Worm (Caenorhabditis elegans) whole organism, mixed stage, embryonic: Measurements from ENCODE around the gene F26A1.7.

Experiments used
- M03D4.4 ChIP-seq: sonication (generic microtip); optimal IDR thresholded peaks from 2 replicates; lab custom pipeline; 2017; ENCODE audit warnings: mild to moderate bottlenecking, missing genetic modification characterization, missing compliant biosample characterization
- bed-3 ChIP-seq: fragments of 200-800 bp; sonication (Bioruptor generic); optimal IDR thresholded peaks from 3 replicates; lab custom pipeline; 2018; ENCODE audit warnings: mild to moderate bottlenecking, missing genetic modification characterization, moderate library complexity, missing compliant biosample characterization
- ceh-39 ChIP-seq: fragments of 150-350 bp; optimal IDR thresholded peaks from 2 replicates; lab custom pipeline; 2014; ENCODE audit warnings: missing biosample characterization, missing genetic modification characterization
- ceh-43 ChIP-seq: fragments of 200-800 bp; sonication (Bioruptor generic); optimal IDR thresholded peaks from 2 replicates; lab custom pipeline; 2018; ENCODE audit warnings: mild to moderate bottlenecking, missing genetic modification characterization, moderate library complexity, missing compliant biosample characterization
- ces-1 ChIP-seq: fragments of 150-350 bp; optimal IDR thresholded peaks from 2 replicates; lab custom pipeline; 2014; ENCODE audit warnings: missing biosample characterization, missing genetic modification reagents, missing genetic modification characterization
- cnd-1 ChIP-seq: fragments of 200-800 bp; sonication (Bioruptor generic); optimal IDR thresholded peaks from 2 replicates; lab custom pipeline; 2018; ENCODE audit warnings: mild to moderate bottlenecking, missing genetic modification characterization, missing compliant biosample characterization
- drap-1 ChIP-seq: fragments of 200-800 bp; sonication (Bioruptor generic); optimal IDR thresholded peaks from 3 replicates; lab custom pipeline; 2018; ENCODE audit warnings: mild to moderate bottlenecking, missing genetic modification characterization, missing compliant biosample characterization
- elt-1 ChIP-seq: sonication (generic microtip); optimal IDR thresholded peaks from 2 replicates; lab custom pipeline; 2017; ENCODE audit warnings: missing genetic modification characterization, mild to moderate bottlenecking, missing compliant biosample characterization, antibody characterized with exemption, moderate library complexity, borderline replicate concordance; ENCODE audit not compliant: insufficient read depth
- elt-3 ChIP-seq: fragments of 150-350 bp; optimal IDR thresholded peaks from 2 replicates; lab custom pipeline; 2014; ENCODE audit warnings: missing biosample characterization, missing genetic modification characterization
- flh-1 ChIP-seq: fragments of 200-800 bp; sonication (Bioruptor generic); optimal IDR thresholded peaks from 2 replicates; lab custom pipeline; 2018; ENCODE audit warnings: mild to moderate bottlenecking, missing genetic modification characterization, moderate library complexity, missing compliant biosample characterization
- ham-2 ChIP-seq: fragments of 200-800 bp; sonication (Bioruptor generic); optimal IDR thresholded peaks from 2 replicates; lab custom pipeline; 2018; ENCODE audit warnings: mild to moderate bottlenecking, missing genetic modification characterization, missing compliant biosample characterization
- hlh-1 ChIP-seq: fragments of 150-350 bp; optimal IDR thresholded peaks from 2 replicates; lab custom pipeline; 2014; ENCODE audit warnings: missing biosample characterization, missing genetic modification reagents, missing genetic modification characterization
- lin-13 ChIP-seq: fragments of 150-350 bp; optimal IDR thresholded peaks from 2 replicates; lab custom pipeline; 2014; ENCODE audit warnings: missing biosample characterization, missing genetic modification characterization
- lin-32 ChIP-seq: fragments of 200-800 bp; sonication (Bioruptor generic); optimal IDR thresholded peaks from 2 replicates; lab custom pipeline; 2018; ENCODE audit warnings: mild to moderate bottlenecking, missing genetic modification characterization, missing compliant biosample characterization
- mab-5 ChIP-seq: fragments of 150-350 bp; optimal IDR thresholded peaks from 2 replicates; lab custom pipeline; 2014; ENCODE audit warnings: missing biosample characterization, missing genetic modification characterization
- mep-1 ChIP-seq: fragments of 150-350 bp; optimal IDR thresholded peaks from 2 replicates; lab custom pipeline; 2017; ENCODE audit warnings: missing biosample characterization, missing genetic modification reagents, missing genetic modification characterization, inconsistent platforms
- mls-2 ChIP-seq: sonication (generic microtip); optimal IDR thresholded peaks from 2 replicates; lab custom pipeline; 2016; ENCODE audit warnings: mild to moderate bottlenecking, missing genetic modification characterization, moderate library complexity, missing compliant biosample characterization
- nhr-2 ChIP-seq: fragments of 150-350 bp; optimal IDR thresholded peaks from 2 replicates; lab custom pipeline; 2014; ENCODE audit warnings: missing biosample characterization, missing genetic modification characterization
- nhr-237 ChIP-seq: fragments of 150-350 bp; optimal IDR thresholded peaks from 2 replicates; lab custom pipeline; 2014; ENCODE audit warnings: missing biosample characterization, missing genetic modification characterization
- nhr-28 ChIP-seq: fragments of 150-350 bp; optimal IDR thresholded peaks from 2 replicates; lab custom pipeline; 2014; ENCODE audit warnings: missing biosample characterization, missing genetic modification characterization
- nhr-76 ChIP-seq: sonication (generic microtip); optimal IDR thresholded peaks from 2 replicates; lab custom pipeline; 2017; ENCODE audit warnings: missing biosample characterization, missing genetic modification characterization
- pha-4 ChIP-seq: fragments of 150-350 bp; optimal IDR thresholded peaks from 2 replicates; lab custom pipeline; 2018; ENCODE audit warnings: missing biosample characterization, missing genetic modification reagents, missing genetic modification characterization
- sem-2 ChIP-seq: fragments of 200-800 bp; sonication (Bioruptor generic); optimal IDR thresholded peaks from 2 replicates; lab custom pipeline; 2018; ENCODE audit warnings: mild to moderate bottlenecking, missing genetic modification characterization, missing compliant biosample characterization
- snpc-4 ChIP-seq: fragments of 150-350 bp; optimal IDR thresholded peaks from 2 replicates; lab custom pipeline; 2014; ENCODE audit warnings: missing biosample characterization, missing genetic modification characterization
- sptf-1 ChIP-seq: sonication (generic microtip); optimal IDR thresholded peaks from 2 replicates; lab custom pipeline; 2017; ENCODE audit warnings: mild to moderate bottlenecking, missing genetic modification characterization, moderate library complexity, missing compliant biosample characterization
- tbx-8 ChIP-seq: fragments of 200-800 bp; sonication (Bioruptor generic); optimal IDR thresholded peaks from 2 replicates; lab custom pipeline; 2018; ENCODE audit warnings: mild to moderate bottlenecking, missing genetic modification characterization, moderate library complexity, missing compliant biosample characterization
- unc-120 ChIP-seq: sonication (generic microtip); optimal IDR thresholded peaks from 2 replicates; lab custom pipeline; 2017; ENCODE audit warnings: missing genetic modification characterization, missing compliant biosample characterization; ENCODE audit not compliant: poor library complexity, severe bottlenecking
- unc-39 ChIP-seq: fragments of 150-350 bp; optimal IDR thresholded peaks from 2 replicates; lab custom pipeline; 2014; ENCODE audit warnings: missing biosample characterization, missing genetic modification characterization
- unc-62 ChIP-seq: fragments of 150-350 bp; optimal IDR thresholded peaks from 2 replicates; lab custom pipeline; 2014; ENCODE audit warnings: missing biosample characterization, missing genetic modification reagents, missing genetic modification characterization
- zip-8 ChIP-seq: fragments of 150-350 bp; optimal IDR thresholded peaks from 2 replicates; lab custom pipeline; 2014; ENCODE audit warnings: missing biosample characterization, missing genetic modification characterization
- ztf-11 ChIP-seq: fragments of 150-350 bp; optimal IDR thresholded peaks from 2 replicates; lab custom pipeline; 2014; ENCODE audit warnings: missing biosample characterization, missing genetic modification characterization

The F26A1.7 gene

ce11 chrIII:4829440-4829839, 9.7 kb upstream of the F26A1.7 start, which contains the start of gene F26A1.9:
TSS of gene F26A1.9 (minus strand) at chrIII:4829540.
- TF ChIP-seq elt-1 (tag; lab: Kevin White, UChicago) (no peak), lin-32 (GFP tag; lab: Kevin White, UChicago) (no peak), ceh-39 (tag; lab: Kevin White, UChicago) (no peak), unc-120 (no peak), mep-1 (tag; lab: Kevin White, UChicago) (no peak), lin-13 (tag; lab: Kevin White, UChicago) (no peak), M03D4.4 (tag; lab: Kevin White, UChicago) (no peak), sptf-1 (tag; lab: Kevin White, UChicago) (no peak), bed-3 (GFP tag; lab: Kevin White, UChicago) (no peak), drap-1 (GFP tag; lab: Kevin White, UChicago) (no peak), ceh-43 (GFP tag; lab: Kevin White, UChicago) (no peak), nhr-76 (no peak), nhr-237 (tag; lab: Kevin White, UChicago) (no peak), tbx-8 (no peak), pha-4 (tag; lab: Kevin White, UChicago) (no peak), flh-1 (no peak), sem-2 (GFP tag; lab: Kevin White, UChicago) (no peak), snpc-4 (no peak)

DNA sequence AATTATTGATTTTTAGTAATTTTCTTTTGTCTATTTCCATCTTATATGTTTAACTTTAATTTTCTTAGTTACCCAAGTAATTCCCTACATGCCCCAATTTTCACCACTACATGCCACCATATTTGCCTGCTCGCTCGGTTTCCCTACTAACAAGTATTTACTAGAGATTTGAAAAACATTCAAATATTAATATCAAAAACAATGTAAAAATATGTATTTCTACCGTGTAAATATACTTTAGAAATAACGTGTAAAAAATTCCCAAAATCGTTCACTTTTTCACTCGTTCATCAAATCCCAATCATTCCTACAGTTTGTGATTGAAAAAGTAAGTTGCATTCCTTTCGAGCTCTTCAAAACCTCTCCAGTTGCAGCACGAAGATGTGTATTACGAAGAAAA, 6.9 kb upstream of the F26A1.7 start, which contains the start of gene F26A1.3:
TSS of gene F26A1.3 (plus strand) at position 301 of the 400 bp plus-strand sequence.
- no peak for TF ChIP-seq unc-39 (tag; lab: Kevin White, UChicago)
- TF ChIP-seq elt-3 (tag; lab: Kevin White, UChicago) = no peak
- no peak for TF ChIP-seq cnd-1
- no peak for TF ChIP-seq mab-5 (tag; lab: Kevin White, UChicago)
- TF ChIP-seq flh-1 = no peak
- TF ChIP-seq nhr-76 = no peak
- TF ChIP-seq M03D4.4 (tag; lab: Kevin White, UChicago) = no peak

DNA sequence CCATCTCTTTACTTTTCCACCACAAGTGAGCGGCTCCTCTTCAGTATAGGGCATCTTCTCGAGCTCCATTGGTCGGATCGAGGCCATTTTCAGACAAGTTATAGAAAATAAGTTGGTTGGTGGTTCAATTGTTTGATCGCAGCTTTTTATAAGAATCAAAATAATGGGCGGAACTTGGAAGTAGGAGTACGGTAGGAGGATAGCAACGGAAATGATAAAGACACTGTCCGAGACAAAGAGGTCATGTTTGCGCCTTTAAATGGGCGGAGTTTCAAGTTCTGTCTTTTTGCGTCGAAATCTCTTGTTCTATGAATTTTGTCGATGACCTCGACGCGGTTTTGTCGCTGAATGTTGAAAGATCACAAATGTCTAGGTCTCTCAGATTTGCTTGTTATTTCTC, 2.4 kb upstream of the F26A1.7 start, which contains the start of gene F26A1.8:
TSS of gene F26A1.8 (minus strand) at position 101 of the 400 bp plus-strand sequence.
- TF ChIP-seq hlh-1 (tag; lab: Kevin White, UChicago) = no peak
- no peak for TF ChIP-seq cnd-1
- TF ChIP-seq ceh-39 (tag; lab: Kevin White, UChicago) = no peak
- TF ChIP-seq ham-2 (GFP tag; lab: Kevin White, UChicago) = no peak
- TF ChIP-seq mep-1 (tag; lab: Kevin White, UChicago) = no peak
- no peak for TF ChIP-seq nhr-237 (tag; lab: Kevin White, UChicago)
- TF ChIP-seq tbx-8 = no peak
- TF ChIP-seq M03D4.4 (tag; lab: Kevin White, UChicago) = no peak
- no peak for TF ChIP-seq pha-4 (tag; lab: Kevin White, UChicago)

DNA sequence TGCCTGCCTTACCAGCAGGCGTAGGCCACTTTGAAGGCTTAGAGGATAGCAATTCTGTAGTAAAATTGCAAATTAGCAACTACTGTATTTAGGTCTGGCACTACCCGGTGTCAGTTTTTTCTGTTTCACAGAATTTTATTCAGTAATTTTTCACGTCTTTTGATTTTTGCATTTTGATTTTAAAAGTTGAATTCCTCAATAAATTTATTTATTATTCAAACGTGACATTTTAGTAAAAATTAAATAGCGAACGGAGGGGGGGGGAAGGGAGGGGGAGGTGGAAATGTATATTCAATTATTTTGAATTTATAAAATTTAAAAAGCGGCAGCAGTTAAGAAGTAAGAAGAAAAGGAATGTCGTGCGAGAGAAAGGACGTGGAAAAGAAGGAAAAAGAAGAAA, 2.5 kb downstream of the F26A1.7 start, which contains the start of gene F26A1.4:
TSS of gene F26A1.4 (plus strand) at position 301 of the 400 bp plus-strand sequence.
- TF ChIP-seq zip-8 (tag; lab: Kevin White, UChicago) = no peak

ce11 chrIII:4814730-4815129, 5.0 kb downstream of the F26A1.7 start, which contains the start of gene arl-6:
TSS of gene arl-6 (minus strand) at chrIII:4814830.
- TF ChIP-seq ceh-39 (tag; lab: Kevin White, UChicago) = no peak
- TF ChIP-seq nhr-2 (tag; lab: Kevin White, UChicago) = no peak
- TF ChIP-seq sem-2 (GFP tag; lab: Kevin White, UChicago) = no peak
- no peak for TF ChIP-seq unc-62
- no peak for TF ChIP-seq mab-5 (tag; lab: Kevin White, UChicago)
- no peak for TF ChIP-seq ztf-11 (tag; lab: Kevin White, UChicago)

- TF ChIP-seq cnd-1 (no peak), ces-1 (GFP tag; lab: Kevin White, UChicago) (no peak), nhr-28 (no peak), ham-2 (GFP tag; lab: Kevin White, UChicago) (no peak), ceh-39 (tag; lab: Kevin White, UChicago) (no peak), mls-2 (tag; lab: Kevin White, UChicago) (no peak), M03D4.4 (tag; lab: Kevin White, UChicago) (no peak), ztf-11 (tag; lab: Kevin White, UChicago) (no peak), unc-39 (tag; lab: Kevin White, UChicago) (no peak), elt-3 (tag; lab: Kevin White, UChicago) (no peak), nhr-76 (no peak), sptf-1 (tag; lab: Kevin White, UChicago) (no peak), mep-1 (tag; lab: Kevin White, UChicago) (no peak), ceh-43 (GFP tag; lab: Kevin White, UChicago) (no peak), lin-13 (tag; lab: Kevin White, UChicago) (no peak), zip-8 (tag; lab: Kevin White, UChicago) (no peak), pha-4 (tag; lab: Kevin White, UChicago) (no peak)
Observed at ce11 chrIII:4811195-4811594, 8.5 kb downstream of the F26A1.7 start, which contains the start of gene C38D4.7. TSS of gene C38D4.7 (minus strand) at chrIII:4811295.
